Worm (Caenorhabditis elegans) whole organism, young adult: Measurements from ENCODE around the gene gpa-5.

Experiments
- B0035.1 ChIP-seq: sonication (generic microtip); optimal IDR thresholded peaks from 2 replicates; lab custom pipeline; 2016; ENCODE audit warnings: missing genetic modification characterization, mild to moderate bottlenecking, missing compliant biosample characterization, missing genotype, missing genetic modification reagents
- B0336.3 ChIP-seq: fragments of 200-800 bp; sonication (Bioruptor generic); IDR thresholded peaks from 2 replicates; pipeline ENCODE4 v1.3.6; 2022; ENCODE audit warnings: missing genetic modification characterization, missing compliant biosample characterization
- C17E4.6 ChIP-seq: fragments of 200-800 bp; sonication (Bioruptor generic); IDR thresholded peaks from 2 replicates; pipeline ENCODE4 v1.3.6; 2022; ENCODE audit warnings: missing genetic modification reagents, missing genetic modification characterization, missing compliant biosample characterization
- F22D6.2 ChIP-seq: sonication (generic microtip); optimal IDR thresholded peaks from 2 replicates; lab custom pipeline; 2016; ENCODE audit warnings: mild to moderate bottlenecking, missing genetic modification characterization, missing compliant biosample characterization
- F39B2.1 ChIP-seq: fragments of 200-800 bp; sonication (Bioruptor generic); IDR thresholded peaks from 2 replicates; pipeline ENCODE4 v1.3.6; 2022; ENCODE audit warnings: missing genetic modification reagents, missing genetic modification characterization, missing compliant biosample characterization
- F49E8.2 ChIP-seq: sonication (generic microtip); optimal IDR thresholded peaks from 3 replicates; lab custom pipeline; 2017; ENCODE audit warnings: missing genetic modification characterization, mild to moderate bottlenecking, missing compliant biosample characterization, antibody characterized with exemption, moderate library complexity; ENCODE audit not compliant: insufficient read depth
- F55B11.4 ChIP-seq: sonication (generic microtip); optimal IDR thresholded peaks from 2 replicates; lab custom pipeline; 2016; ENCODE audit warnings: missing compliant biosample characterization, missing genetic modification characterization, borderline replicate concordance; ENCODE audit not compliant: insufficient read depth
- F57A8.1 ChIP-seq: fragments of 200-800 bp; sonication (Bioruptor generic); optimal IDR thresholded peaks from 2 replicates; lab custom pipeline; 2018; ENCODE audit warnings: mild to moderate bottlenecking, missing genetic modification characterization, moderate library complexity, missing compliant biosample characterization
- T07F8.4 ChIP-seq: sonication (generic microtip); optimal IDR thresholded peaks from 2 replicates; lab custom pipeline; 2016; ENCODE audit warnings: mild to moderate bottlenecking, missing genetic modification characterization, moderate library complexity, missing compliant biosample characterization
- T26A5.8 ChIP-seq: sonication (generic microtip); optimal IDR thresholded peaks from 2 replicates; lab custom pipeline; 2016; ENCODE audit warnings: missing genetic modification characterization, missing compliant biosample characterization
- Y53G8AR.9 ChIP-seq: fragments of 200-800 bp; sonication (Bioruptor generic); conservative IDR thresholded peaks from 2 replicates; pipeline ENCODE4 v1.3.6; 2022; ENCODE audit warnings: missing genetic modification reagents, missing genetic modification characterization, missing compliant biosample characterization
- Y56A3A.18 ChIP-seq: fragments of 200-800 bp; sonication (Bioruptor generic); IDR thresholded peaks from 2 replicates; pipeline ENCODE4 v1.3.6; 2022; ENCODE audit warnings: missing genetic modification reagents, missing genetic modification characterization, missing compliant biosample characterization
- Y95B8A.8 ChIP-seq: fragments of 200-800 bp; sonication (Bioruptor generic); IDR thresholded peaks from 2 replicates; pipeline ENCODE4 v1.3.6; 2022; ENCODE audit warnings: missing genetic modification reagents, missing genetic modification characterization, missing compliant biosample characterization
- akir-1 ChIP-seq: fragments of 200-800 bp; sonication (Bioruptor generic); optimal IDR thresholded peaks from 2 replicates; lab custom pipeline; 2018; ENCODE audit warnings: mild to moderate bottlenecking, missing genetic modification characterization, moderate library complexity, missing compliant biosample characterization
- attf-3 ChIP-seq: fragments of 200-800 bp; sonication (Bioruptor generic); conservative IDR thresholded peaks from 2 replicates; pipeline ENCODE4 v1.3.6; 2022; ENCODE audit warnings: missing genetic modification reagents, missing genetic modification characterization, missing compliant biosample characterization
- attf-5 ChIP-seq: fragments of 200-800 bp; sonication (Bioruptor generic); optimal IDR thresholded peaks from 2 replicates; lab custom pipeline; 2018; ENCODE audit warnings: mild to moderate bottlenecking, missing genetic modification characterization, missing compliant biosample characterization
- attf-6 ChIP-seq: fragments of 200-800 bp; sonication (Bioruptor generic); IDR thresholded peaks from 2 replicates; pipeline ENCODE4 v1.3.6; 2022; ENCODE audit warnings: missing genetic modification reagents, missing genetic modification characterization, missing compliant biosample characterization
- ceh-100 ChIP-seq: fragments of 200-800 bp; sonication (Bioruptor generic); IDR thresholded peaks from 2 replicates; pipeline ENCODE4 v1.3.6; 2022; ENCODE audit warnings: missing genetic modification reagents, missing genetic modification characterization, missing compliant biosample characterization
- ceh-40 ChIP-seq: fragments of 200-800 bp; sonication (Bioruptor generic); IDR thresholded peaks from 2 replicates; pipeline ENCODE4 v1.3.6; 2022; ENCODE audit warnings: missing genetic modification characterization, missing compliant biosample characterization
- dox-1 ChIP-seq: fragments of 200-800 bp; sonication (Bioruptor generic); IDR thresholded peaks from 2 replicates; pipeline ENCODE4 v1.3.6; 2022; ENCODE audit warnings: missing genetic modification reagents, missing genetic modification characterization, missing compliant biosample characterization
- dpl-1 ChIP-seq: fragments of 150-350 bp; optimal IDR thresholded peaks from 2 replicates; lab custom pipeline; 2014; ENCODE audit warnings: missing biosample characterization, missing genetic modification reagents, missing genetic modification characterization
- egl-44 ChIP-seq: fragments of 200-800 bp; sonication (Bioruptor generic); IDR thresholded peaks from 2 replicates; pipeline ENCODE4 v1.3.6; 2022; ENCODE audit warnings: missing genetic modification reagents, missing genetic modification characterization, missing compliant biosample characterization
- gei-17 ChIP-seq: fragments of 200-800 bp; sonication (Bioruptor generic); optimal IDR thresholded peaks from 2 replicates; lab custom pipeline; 2018; ENCODE audit warnings: mild to moderate bottlenecking, missing genetic modification characterization, missing compliant biosample characterization
- hmg-1.2 ChIP-seq: fragments of 200-800 bp; sonication (Bioruptor generic); IDR thresholded peaks from 2 replicates; pipeline ENCODE4 v1.3.6; 2022; ENCODE audit warnings: missing genetic modification reagents, missing genetic modification characterization, missing compliant biosample characterization
- hmg-20 ChIP-seq: fragments of 200-800 bp; sonication (Bioruptor generic); IDR thresholded peaks from 2 replicates; pipeline ENCODE4 v1.3.6; 2022; ENCODE audit warnings: missing genetic modification reagents, missing genetic modification characterization, missing compliant biosample characterization
- lin-40 ChIP-seq: sonication (generic microtip); optimal IDR thresholded peaks from 2 replicates; lab custom pipeline; 2016; ENCODE audit warnings: missing genetic modification characterization, mild to moderate bottlenecking, missing compliant biosample characterization, missing genotype, missing genetic modification reagents
- lin-54 ChIP-seq: fragments of 200-800 bp; sonication (Bioruptor generic); optimal IDR thresholded peaks from 2 replicates; lab custom pipeline; 2018; ENCODE audit warnings: mild to moderate bottlenecking, missing genetic modification characterization, missing compliant biosample characterization
- lir-1 ChIP-seq: fragments of 200-800 bp; sonication (Bioruptor generic); conservative IDR thresholded peaks from 2 replicates; pipeline ENCODE4 v1.3.6; 2022; ENCODE audit warnings: missing genetic modification reagents, missing genetic modification characterization, missing compliant biosample characterization
- madf-10 ChIP-seq: sonication (generic microtip); optimal IDR thresholded peaks from 2 replicates; lab custom pipeline; 2016; ENCODE audit warnings: mild to moderate bottlenecking, missing genetic modification characterization, missing compliant biosample characterization
- madf-8 ChIP-seq: fragments of 200-800 bp; sonication (Bioruptor generic); conservative IDR thresholded peaks from 2 replicates; pipeline ENCODE4 v1.3.6; 2022; ENCODE audit warnings: missing genetic modification reagents, missing genetic modification characterization, missing compliant biosample characterization
- mcd-1 ChIP-seq: fragments of 200-800 bp; sonication (Bioruptor generic); IDR thresholded peaks from 2 replicates; pipeline ENCODE4 v1.3.6; 2022; ENCODE audit warnings: missing genetic modification reagents, missing genetic modification characterization, missing compliant biosample characterization
- mes-4 ChIP-seq: sonication (generic microtip); optimal IDR thresholded peaks from 2 replicates; lab custom pipeline; 2016; ENCODE audit warnings: missing genotype, missing genetic modification characterization, missing compliant biosample characterization
- nhr-179 ChIP-seq: sonication (generic microtip); optimal IDR thresholded peaks from 2 replicates; lab custom pipeline; 2016; ENCODE audit warnings: mild to moderate bottlenecking, missing genetic modification characterization, missing compliant biosample characterization
- nhr-80 ChIP-seq: sonication (generic microtip); optimal IDR thresholded peaks from 2 replicates; lab custom pipeline; 2016; ENCODE audit warnings: missing genetic modification characterization, missing compliant biosample characterization
- pbrm-1 ChIP-seq: fragments of 200-800 bp; sonication (Bioruptor generic); IDR thresholded peaks from 2 replicates; pipeline ENCODE4 v1.3.6; 2022; ENCODE audit warnings: missing genetic modification reagents, missing genetic modification characterization, missing compliant biosample characterization
- rec-8 ChIP-seq, 2 experiments: sonication (generic microtip); optimal IDR thresholded peaks; 2 replicates each; lab custom pipeline; 2016; ENCODE audit warnings: mild to moderate bottlenecking in 2 of 2, missing genetic modification characterization in 2 of 2, missing genetic modification reagents in 2 of 2, missing genotype in 2 of 2, missing biosample characterization in 1 of 2, missing compliant biosample characterization in 1 of 2, moderate library complexity in 1 of 2
- rpc-1 ChIP-seq, 2 experiments: fragments of 150-350 bp in 1 of 2; sonication (generic microtip) in 1 of 2; optimal IDR thresholded peaks; 2 replicates each; lab custom pipeline; 2014 to 2018; ENCODE audit warnings: missing biosample characterization in 1 of 2, missing genetic modification characterization in 1 of 2, missing genetic modification reagents in 1 of 2, missing genotype in 1 of 2
- sea-2 ChIP-seq: fragments of 200-800 bp; sonication (Bioruptor generic); IDR thresholded peaks from 2 replicates; pipeline ENCODE4 v1.3.6; 2022; ENCODE audit warnings: missing genetic modification characterization, missing compliant biosample characterization
- snpc-1.1 ChIP-seq: sonication (generic microtip); optimal IDR thresholded peaks from 2 replicates; lab custom pipeline; 2017; ENCODE audit warnings: missing genetic modification characterization, mild to moderate bottlenecking, missing compliant biosample characterization, antibody characterized with exemption, moderate library complexity, missing genotype, missing genetic modification reagents; ENCODE audit not compliant: insufficient read depth
- somi-1 ChIP-seq: fragments of 200-800 bp; sonication (Bioruptor generic); optimal IDR thresholded peaks from 2 replicates; lab custom pipeline; 2018; ENCODE audit warnings: mild to moderate bottlenecking, missing genetic modification characterization, missing compliant biosample characterization
- tbp1 ChIP-seq: fragments of 200-800 bp; sonication (Bioruptor generic); optimal IDR thresholded peaks from 2 replicates; lab custom pipeline; 2018; ENCODE audit warnings: mild to moderate bottlenecking, missing genetic modification characterization, missing compliant biosample characterization
- tbx-9 ChIP-seq: sonication (generic microtip); optimal IDR thresholded peaks from 2 replicates; lab custom pipeline; 2016; ENCODE audit warnings: borderline replicate concordance, missing genetic modification characterization, inconsistent platforms, missing compliant biosample characterization
- tlf-1 ChIP-seq: fragments of 200-800 bp; sonication (Bioruptor generic); optimal IDR thresholded peaks from 2 replicates; lab custom pipeline; 2018; ENCODE audit warnings: mild to moderate bottlenecking, missing genetic modification characterization, missing compliant biosample characterization
- unc-62 ChIP-seq: fragments of 150-350 bp; optimal IDR thresholded peaks from 2 replicates; lab custom pipeline; 2014; ENCODE audit warnings: missing biosample characterization, missing genetic modification reagents, missing genetic modification characterization
- ztf-26 ChIP-seq: sonication (generic microtip); optimal IDR thresholded peaks from 2 replicates; lab custom pipeline; 2017; ENCODE audit warnings: missing genetic modification characterization, missing compliant biosample characterization
- ztf-28 ChIP-seq: fragments of 200-800 bp; sonication (Bioruptor generic); IDR thresholded peaks from 2 replicates; pipeline ENCODE4 v1.3.6; 2022; ENCODE audit warnings: missing genetic modification reagents, missing genetic modification characterization, missing compliant biosample characterization

gpa-5 gene

ce11 chrX:2093169-2093568 lies 27.7 kb downstream of the gpa-5 start, which contains the start of gene col-164:
Gene col-164 (plus strand): TSS chrX:2093469.
- TF ChIP-seq somi-1 (GFP tag; lab: Kevin White, UChicago) = no peak
- no peak for TF ChIP-seq rec-8 (tag; optimal IDR thresholded peaks at IDR 0.05; lab: Kevin White, UChicago)
- no peak for TF ChIP-seq F55B11.4
- TF ChIP-seq madf-8 (GFP tag; lab: Robert Waterston, UW) = no peak
- TF ChIP-seq attf-3 (GFP tag; lab: Robert Waterston, UW) = no peak
- TF ChIP-seq tlf-1 (GFP tag; lab: Kevin White, UChicago) = no peak
- TF ChIP-seq akir-1 (GFP tag; lab: Kevin White, UChicago) = no peak
- no peak for TF ChIP-seq attf-6
- no peak for TF ChIP-seq nhr-80 (tag; lab: Kevin White, UChicago)
- no peak for TF ChIP-seq pbrm-1 (GFP tag; lab: Robert Waterston, UW)
- TF ChIP-seq ztf-26 = no peak
- no peak for TF ChIP-seq Y95B8A.8
- no peak for TF ChIP-seq C17E4.6
- no peak for TF ChIP-seq ceh-100 (GFP tag; lab: Robert Waterston, UW)
- no peak for TF ChIP-seq gei-17
- TF ChIP-seq hmg-20 (GFP tag; lab: Robert Waterston, UW) = no peak
- no peak for TF ChIP-seq dpl-1 (GFP tag; lab: Kevin White, UChicago)
- TF ChIP-seq dox-1 = no peak
- no peak for TF ChIP-seq madf-10 (tag; lab: Kevin White, UChicago)

- peak; percentile 46; the same call in 1 of the 2 replicates for TF ChIP-seq hmg-1.2
- TF ChIP-seq nhr-80 (tag; lab: Kevin White, UChicago) = peak; percentile 64
- no peak for TF ChIP-seq egl-44 (GFP tag; lab: Robert Waterston, UW)
- TF ChIP-seq unc-62 (GFP tag; lab: Kevin White, UChicago) = peak; percentile 3
- TF ChIP-seq F49E8.2 (tag; lab: Kevin White, UChicago) = no peak
- TF ChIP-seq Y56A3A.18 (GFP tag; lab: Robert Waterston, UW) = no peak
- peak; percentile 15 for TF ChIP-seq lin-40 (tag; lab: Kevin White, UChicago)
- TF ChIP-seq T07F8.4 = no peak
- no peak for TF ChIP-seq tbx-9 (tag; lab: Kevin White, UChicago)
- TF ChIP-seq B0035.1 (tag; lab: Kevin White, UChicago) = no peak
- TF ChIP-seq T26A5.8 = no peak
- TF ChIP-seq attf-5 (GFP tag; lab: Kevin White, UChicago) = peak; percentile 42
- peak; percentile 24; the same call in 1 of the 2 replicates for TF ChIP-seq B0336.3 (GFP tag; lab: Robert Waterston, UW)
- peak; percentile 1 for TF ChIP-seq ztf-26
- no peak for TF ChIP-seq snpc-1.1
- TF ChIP-seq rpc-1 (optimal IDR thresholded peaks at IDR 0.05; lab: Kevin White, UChicago) = no peak
- no peak for TF ChIP-seq rpc-1 (tag; optimal IDR thresholded peaks at IDR 0.05; lab: Kevin White, UChicago)
These were observed 30.4 kb downstream of the gpa-5 start for ce11 chrX:2090493-2090892.

ce11 chrX:2089434-2089833 lies 31.4 kb downstream of the gpa-5 start, which contains the start of gene lsy-2:
Gene lsy-2 (plus strand): TSS chrX:2089704.
- TF ChIP-seq tbp1 (no peak), Y53G8AR.9 (no peak), F39B2.1 (GFP tag; lab: Robert Waterston, UW) (no peak), ceh-100 (GFP tag; lab: Robert Waterston, UW) (no peak), dox-1 (no peak), ztf-28 (no peak), sea-2 (GFP tag; lab: Robert Waterston, UW) (no peak), F22D6.2 (tag; lab: Kevin White, UChicago) (no peak), mes-4 (no peak), nhr-80 (tag; lab: Kevin White, UChicago) (peak; percentile 45), lir-1 (GFP tag; lab: Robert Waterston, UW) (no peak), nhr-179 (tag; lab: Kevin White, UChicago) (no peak), mcd-1 (peak; percentile 29; the same call in 1 of the 2 replicates), ceh-40 (no peak), madf-8 (GFP tag; lab: Robert Waterston, UW) (no peak), F57A8.1 (GFP tag; lab: Kevin White, UChicago) (no peak), dpl-1 (GFP tag; lab: Kevin White, UChicago) (no peak), F49E8.2 (tag; lab: Kevin White, UChicago) (no peak), lin-54 (GFP tag; lab: Kevin White, UChicago) (no peak), hmg-20 (GFP tag; lab: Robert Waterston, UW) (no peak), attf-5 (GFP tag; lab: Kevin White, UChicago) (peak; percentile 78)
